Fruit fly (Drosophila melanogaster) whole organism, wandering third instar larva: ENCODE measurements around the gene RpL17.

ENCODE experiments used
- Abd-B ChIP-seq: fragments of >200 bp; optimal IDR thresholded peaks from 2 replicates; lab custom pipeline; 2017; ENCODE audit warnings: missing biosample characterization, missing genetic modification characterization
- CG32264 ChIP-seq: fragments of 200-800 bp; sonication (Bioruptor generic); optimal IDR thresholded peaks from 2 replicates; lab custom pipeline; 2016; ENCODE audit warnings: missing biosample characterization, missing genetic modification characterization
- CG9705 ChIP-seq: fragments of 200-800 bp; sonication (Bioruptor generic); optimal IDR thresholded peaks from 2 replicates; lab custom pipeline; 2018; ENCODE audit warnings: missing biosample characterization, mild to moderate bottlenecking, missing genetic modification characterization
- CrebA ChIP-seq: fragments of 200-800 bp; sonication (Bioruptor generic); optimal IDR thresholded peaks from 2 replicates; lab custom pipeline; 2016; ENCODE audit warnings: missing biosample characterization, mild to moderate bottlenecking, missing genetic modification characterization, borderline replicate concordance
- Dfd ChIP-seq: fragments of >200 bp; optimal IDR thresholded peaks from 2 replicates; lab custom pipeline; 2017; ENCODE audit warnings: missing biosample characterization, missing genetic modification characterization
- GATAd ChIP-seq: sonication (Bioruptor generic); optimal IDR thresholded peaks from 2 replicates; lab custom pipeline; 2016; ENCODE audit warnings: missing biosample characterization, missing genetic modification characterization
- HLH106 ChIP-seq: fragments of 200-800 bp; optimal IDR thresholded peaks from 3 replicates; lab custom pipeline; 2019; ENCODE audit warnings: missing biosample characterization, mild to moderate bottlenecking, missing genetic modification characterization, moderate library complexity
- Hnf4 ChIP-seq: fragments of 200-800 bp; sonication (Bioruptor generic); optimal IDR thresholded peaks from 2 replicates; lab custom pipeline; 2016; ENCODE audit warnings: missing biosample characterization, mild to moderate bottlenecking, missing genetic modification characterization
- Hr78 ChIP-seq: fragments of >200 bp; optimal IDR thresholded peaks from 2 replicates; lab custom pipeline; 2017; ENCODE audit warnings: missing biosample characterization, missing genetic modification characterization
- Hr83 ChIP-seq: fragments of 200-300 bp; sonication (Bioruptor generic); optimal IDR thresholded peaks from 2 replicates; lab custom pipeline; 2016; ENCODE audit warnings: missing biosample characterization, mild to moderate bottlenecking, missing genetic modification characterization, moderate library complexity; ENCODE audit not compliant: poor library complexity, severe bottlenecking
- Jra ChIP-seq: sonication (Bioruptor generic); optimal IDR thresholded peaks from 2 replicates; lab custom pipeline; 2016; ENCODE audit warnings: missing biosample characterization, missing genetic modification characterization
- Mio ChIP-seq: sonication (Bioruptor generic); optimal IDR thresholded peaks from 2 replicates; lab custom pipeline; 2016; ENCODE audit warnings: missing biosample characterization, missing genetic modification characterization
- Myc ChIP-seq: fragments of >200 bp; optimal IDR thresholded peaks from 2 replicates; lab custom pipeline; 2017
- N ChIP-seq: fragments of >200 bp; optimal IDR thresholded peaks from 2 replicates; lab custom pipeline; 2018; ENCODE audit warnings: missing biosample characterization, missing external identifiers, missing genetic modification characterization
- OdsH ChIP-seq: fragments of 200-800 bp; sonication (Bioruptor generic); optimal IDR thresholded peaks from 2 replicates; lab custom pipeline; 2016; ENCODE audit warnings: missing biosample characterization, mild to moderate bottlenecking, missing genetic modification characterization
- Rel ChIP-seq, 2 experiments: fragments of 200-800 bp; sonication (Bioruptor generic) in 1 of 2; optimal IDR thresholded peaks; 2 replicates in 1 of 2; 3 replicates in 1 of 2; lab custom pipeline; 2016 to 2019; ENCODE audit warnings: mild to moderate bottlenecking in 2 of 2, missing biosample characterization in 2 of 2, missing genetic modification characterization in 2 of 2, moderate library complexity in 1 of 2
- Sp1 ChIP-seq: fragments of 200-800 bp; sonication (Bioruptor generic); optimal IDR thresholded peaks from 3 replicates; lab custom pipeline; 2019; ENCODE audit warnings: missing biosample characterization, mild to moderate bottlenecking, missing genetic modification characterization, moderate library complexity
- br ChIP-seq: fragments of 200-800 bp; sonication (Bioruptor generic); optimal IDR thresholded peaks from 2 replicates; lab custom pipeline; 2016; ENCODE audit warnings: missing biosample characterization, missing genetic modification characterization
- dl ChIP-seq, 2 experiments: fragments of 175-275, 200-275 bp in 1 of 2; fragments of 200-275 bp in 1 of 2; sonication (Bioruptor generic); optimal IDR thresholded peaks; lab custom pipeline; 2018; ENCODE audit warnings: mild to moderate bottlenecking in 2 of 2, missing biosample characterization in 2 of 2, missing genetic modification characterization in 2 of 2, moderate library complexity in 2 of 2; ENCODE audit not compliant: partially characterized antibody in 2 of 2, insufficient read depth in 1 of 2
- dmrt93B ChIP-seq: fragments of 200-800 bp; sonication (Bioruptor generic); optimal IDR thresholded peaks from 2 replicates; lab custom pipeline; 2018; ENCODE audit warnings: missing biosample characterization, mild to moderate bottlenecking, missing genetic modification characterization
- dsf ChIP-seq: sonication (Bioruptor generic); optimal IDR thresholded peaks from 2 replicates; lab custom pipeline; 2016; ENCODE audit warnings: missing biosample characterization, missing genetic modification characterization, borderline replicate concordance
- ey ChIP-seq: fragments of 200-800 bp; sonication (Bioruptor generic); optimal IDR thresholded peaks from 2 replicates; lab custom pipeline; 2016; ENCODE audit warnings: missing biosample characterization, missing genetic modification characterization
- foxo ChIP-seq, 2 experiments: fragments of 200-800 bp; sonication (Bioruptor generic); optimal IDR thresholded peaks; 2 replicates in 1 of 2; 3 replicates in 1 of 2; lab custom pipeline; 2016 to 2017; ENCODE audit warnings: missing biosample characterization in 2 of 2, missing genetic modification characterization in 2 of 2
- fru ChIP-seq: fragments of 200-800 bp; sonication (Bioruptor generic); optimal IDR thresholded peaks from 3 replicates; lab custom pipeline; 2016; ENCODE audit warnings: missing biosample characterization, mild to moderate bottlenecking, missing genetic modification characterization
- h ChIP-seq: fragments of 200-800 bp; sonication (Bioruptor generic); optimal IDR thresholded peaks from 3 replicates; lab custom pipeline; 2016; ENCODE audit warnings: missing biosample characterization, mild to moderate bottlenecking, missing genetic modification characterization
- jim ChIP-seq: fragments of 175-275, 200-325 bp; sonication (Bioruptor generic); optimal IDR thresholded peaks from 2 replicates; lab custom pipeline; 2016; ENCODE audit warnings: missing biosample characterization, mild to moderate bottlenecking, missing genetic modification characterization
- lola ChIP-seq: fragments of >200 bp; optimal IDR thresholded peaks from 2 replicates; lab custom pipeline; 2017; ENCODE audit warnings: missing biosample characterization, missing genetic modification characterization
- psq ChIP-seq: fragments of 200-800 bp; sonication (Bioruptor generic); optimal IDR thresholded peaks from 3 replicates; lab custom pipeline; 2017; ENCODE audit warnings: missing biosample characterization, mild to moderate bottlenecking, missing genetic modification characterization, moderate library complexity
- rgr ChIP-seq: fragments of 200-800 bp; sonication (Bioruptor generic); optimal IDR thresholded peaks from 3 replicates; lab custom pipeline; 2016; ENCODE audit warnings: missing biosample characterization, mild to moderate bottlenecking, missing genetic modification characterization
- sage ChIP-seq: fragments of 200-800 bp; sonication (Bioruptor generic); optimal IDR thresholded peaks from 2 replicates; lab custom pipeline; 2016; ENCODE audit warnings: missing biosample characterization, mild to moderate bottlenecking, missing genetic modification characterization
- sv ChIP-seq: fragments of 200-800 bp; sonication (Bioruptor generic); optimal IDR thresholded peaks from 3 replicates; lab custom pipeline; 2016; ENCODE audit warnings: missing biosample characterization, missing genetic modification characterization
- tai ChIP-seq: sonication (Bioruptor generic); optimal IDR thresholded peaks from 2 replicates; lab custom pipeline; 2016; ENCODE audit warnings: missing biosample characterization, missing genetic modification characterization
- usp ChIP-seq: fragments of >200 bp; optimal IDR thresholded peaks from 2 replicates; lab custom pipeline; 2017; ENCODE audit warnings: missing biosample characterization, missing genetic modification characterization
- woc ChIP-seq: sonication (Bioruptor generic); optimal IDR thresholded peaks from 2 replicates; lab custom pipeline; 2016; ENCODE audit warnings: missing biosample characterization, mild to moderate bottlenecking, missing genetic modification characterization

Gene RpL17

DNA sequence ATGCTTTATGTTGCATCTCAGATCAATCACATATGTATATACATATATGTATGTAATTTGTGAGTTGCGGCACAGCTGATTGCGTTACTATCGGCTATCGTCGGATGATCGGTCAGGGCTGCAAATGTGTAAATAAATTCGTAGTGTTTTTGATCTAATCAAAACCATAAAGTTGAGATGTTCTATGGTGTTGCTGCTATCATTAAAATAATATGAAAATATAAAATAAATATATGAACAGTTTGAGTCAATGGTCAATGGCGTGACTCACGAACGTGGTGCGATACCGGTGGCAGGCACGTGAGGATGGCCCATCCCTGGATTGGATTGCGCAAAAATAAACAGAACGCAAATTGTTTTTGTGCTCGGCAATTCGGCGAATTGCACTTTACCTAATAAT lies 26.9 kb upstream of the RpL17 start, which contains the start of gene Coq7:
Coq7 (plus strand) TSS at position 302 of the 400 bp plus-strand sequence.
- TF ChIP-seq jim (GFP tag; lab: Kevin White, UChicago) (no peak), dmrt93B (GFP tag; lab: Kevin White, UChicago) (peak; percentile 73), h (GFP tag; lab: Kevin White, UChicago) (peak; percentile 86), CrebA (GFP tag; lab: Kevin White, UChicago) (no peak), CG9705 (peak; percentile 75), Hr78 (GFP tag; lab: Kevin White, UChicago) (no peak), usp (GFP tag; lab: Kevin White, UChicago) (no peak), Hr83 (peak; percentile 22), GATAd (peak; percentile 50), Sp1 (GFP tag; lab: Kevin White, UChicago) (peak; percentile 80), rgr (GFP tag; lab: Kevin White, UChicago) (peak; percentile 90), Mio (GFP tag; lab: Kevin White, UChicago) (no peak), CG32264 (GFP tag; lab: Kevin White, UChicago) (no peak), OdsH (GFP tag; lab: Kevin White, UChicago) (peak; percentile 79), Jra (GFP tag; lab: Kevin White, UChicago) (no peak), woc (no peak), sage (GFP tag; lab: Kevin White, UChicago) (no peak), HLH106 (tag; lab: Kevin White, UChicago) (peak; percentile 85), br (peak; percentile 65), sv (peak; percentile 80), foxo (GFP tag; optimal IDR thresholded peaks at IDR 0.05; lab: Kevin White, UChicago) (peak in 1 of 2 experiments; percentile 89), dsf (GFP tag; lab: Kevin White, UChicago) (no peak), Dfd (GFP tag; lab: Kevin White, UChicago) (no peak), psq (GFP tag; lab: Kevin White, UChicago) (peak; percentile 67), lola (GFP tag; lab: Kevin White, UChicago) (no peak)

DNA sequence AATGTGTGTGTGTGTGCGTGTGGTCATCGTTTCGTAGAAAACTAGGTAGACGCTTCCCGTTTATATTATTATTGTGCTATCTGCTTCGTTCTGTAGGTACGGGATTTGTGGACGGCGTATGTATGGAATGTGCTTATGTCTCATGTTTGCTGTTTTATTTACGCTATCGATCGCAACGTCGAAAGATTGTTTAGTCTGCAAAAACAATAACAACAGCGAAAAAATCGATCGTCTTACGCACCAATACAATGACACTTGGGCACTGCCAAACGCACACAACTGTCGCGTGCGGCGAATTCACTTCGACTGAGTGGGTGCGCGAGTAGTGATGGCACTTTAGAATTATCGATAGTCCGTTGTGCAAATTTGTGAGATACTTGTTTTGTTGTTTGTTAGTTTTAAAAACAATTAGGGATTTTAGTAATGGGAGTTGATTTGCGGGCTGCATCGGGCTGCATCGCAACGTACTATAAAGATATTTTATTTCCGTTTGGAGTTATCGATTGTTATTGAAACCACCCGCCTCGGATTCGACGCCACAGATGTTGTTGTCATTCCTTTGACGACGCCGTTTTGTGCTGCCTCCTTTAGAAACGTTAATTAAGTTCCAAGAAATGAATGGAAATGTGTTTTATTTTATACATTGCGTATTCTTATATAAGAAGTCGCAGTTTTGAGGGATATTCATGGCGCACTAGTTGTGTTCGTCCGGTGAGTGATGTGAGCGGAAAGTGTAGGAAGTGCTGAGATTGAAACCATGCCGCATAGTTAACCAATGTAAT lies 15.3 kb upstream of the RpL17 start:
- TF ChIP-seq dmrt93B (GFP tag; lab: Kevin White, UChicago), result no peak
- TF ChIP-seq ey, result no peak
- no peak for TF ChIP-seq tai
- TF ChIP-seq lola (GFP tag; lab: Kevin White, UChicago), result no peak
- peak; percentile 46 for TF ChIP-seq rgr (GFP tag; lab: Kevin White, UChicago)
- TF ChIP-seq Hnf4 (GFP tag; lab: Kevin White, UChicago), result no peak
- TF ChIP-seq jim (GFP tag; lab: Kevin White, UChicago), result no peak
- no peak for TF ChIP-seq Abd-B (GFP tag; lab: Kevin White, UChicago)
- TF ChIP-seq GATAd, result no peak
- TF ChIP-seq psq (GFP tag; lab: Kevin White, UChicago), result peak; percentile 22
- no peak for TF ChIP-seq CG32264 (GFP tag; lab: Kevin White, UChicago)
- TF ChIP-seq Hr83, result peak; percentile 32
- peak; percentile 17 for TF ChIP-seq Sp1 (GFP tag; lab: Kevin White, UChicago)
- TF ChIP-seq N, result no peak
- peak; percentile 1 for TF ChIP-seq Mio (GFP tag; lab: Kevin White, UChicago)
- no peak for TF ChIP-seq Rel (GFP tag; optimal IDR thresholded peaks at IDR 0.05; lab: Kevin White, UChicago)
- no peak for TF ChIP-seq Rel (tag; optimal IDR thresholded peaks at IDR 0.05; lab: Kevin White, UChicago)

- TF ChIP-seq Myc (lab: Kevin White, UChicago) (no peak), woc (peak; percentile 31)
Measured at dm6 chrX:6756175-6756718, 12.2 kb upstream of the RpL17 start, which contains the start of gene sov. Gene sov, plus strand, starts transcription at chrX:6756322.

- no peak for TF ChIP-seq Rel (GFP tag; optimal IDR thresholded peaks at IDR 0.05; lab: Kevin White, UChicago)
- no peak for TF ChIP-seq Rel (tag; optimal IDR thresholded peaks at IDR 0.05; lab: Kevin White, UChicago)
- no peak for TF ChIP-seq Myc (lab: Kevin White, UChicago)
- no peak for TF ChIP-seq Dfd (GFP tag; lab: Kevin White, UChicago)
- no peak for TF ChIP-seq jim (GFP tag; lab: Kevin White, UChicago)
- no peak for TF ChIP-seq sage (GFP tag; lab: Kevin White, UChicago)
- no peak for TF ChIP-seq Sp1 (GFP tag; lab: Kevin White, UChicago)
- TF ChIP-seq Jra (GFP tag; lab: Kevin White, UChicago), result no peak
- no peak for TF ChIP-seq OdsH (GFP tag; lab: Kevin White, UChicago)
- TF ChIP-seq usp (GFP tag; lab: Kevin White, UChicago), result no peak
- no peak for TF ChIP-seq br
- TF ChIP-seq foxo (GFP tag; optimal IDR thresholded peaks at IDR 0.05; lab: Kevin White, UChicago), result no peak
- TF ChIP-seq fru (GFP tag; lab: Kevin White, UChicago), result no peak
- TF ChIP-seq HLH106 (tag; lab: Kevin White, UChicago), result no peak
- TF ChIP-seq CG32264 (GFP tag; lab: Kevin White, UChicago), result no peak
- no peak for TF ChIP-seq dl (GFP tag; optimal IDR thresholded peaks at IDR 0.05; lab: Kevin White, UChicago; ENCODE audit: insufficient read depth in 1 of 2, partially characterized antibody in 2 of 2)
- no peak for TF ChIP-seq ey
- no peak for TF ChIP-seq dmrt93B (GFP tag; lab: Kevin White, UChicago)
- TF ChIP-seq Hnf4 (GFP tag; lab: Kevin White, UChicago), result no peak
- TF ChIP-seq rgr (GFP tag; lab: Kevin White, UChicago), result no peak
- no peak for TF ChIP-seq tai
Measured at dm6 chrX:6751964-6752363, 7.9 kb upstream of the RpL17 start.
